Worm (Caenorhabditis elegans) whole organism, L4/young adult: ENCODE results near the gene C29E4.17.
"Not testable (repeated sequence)": the region's sequence is repeated elsewhere in the genome, so short reads cannot be mapped to it uniquely, and the experiment has no call there.

ENCODE experiments used
- W03F9.2 ChIP-seq: fragments of 150-350 bp; optimal IDR thresholded peaks from 2 replicates; lab custom pipeline; 2014; ENCODE audit warnings: missing biosample characterization, missing genetic modification characterization
- dao-5 ChIP-seq: sonication (generic microtip); optimal IDR thresholded peaks from 2 replicates; lab custom pipeline; 2016; ENCODE audit warnings: missing genotype, missing genetic modification characterization, moderate library complexity, missing compliant biosample characterization
- him-1 ChIP-seq: sonication (generic microtip); optimal IDR thresholded peaks from 2 replicates; lab custom pipeline; 2016; ENCODE audit warnings: missing genotype, missing genetic modification reagents, missing genetic modification characterization, missing compliant biosample characterization

ce11 chrIII:7964281-7964680 is 42.0 kb downstream of the C29E4.17 start, which contains the start of gene F54H12.2:
- TF ChIP-seq dao-5; W03F9.2 (tag; lab: Kevin White, UChicago); him-1 (tag; lab: Kevin White, UChicago): not testable (repeated sequence)
